Worm (Caenorhabditis elegans) whole organism, early embryonic: ENCODE results near the gene R11D1.1.

Source experiments
- B0310.2 ChIP-seq: sonication (generic microtip); optimal IDR thresholded peaks from 2 replicates; lab custom pipeline; 2016; ENCODE audit warnings: mild to moderate bottlenecking, missing genetic modification characterization, missing compliant biosample characterization
- F13C5.2 ChIP-seq: sonication (generic microtip); optimal IDR thresholded peaks from 2 replicates; lab custom pipeline; 2017; ENCODE audit warnings: mild to moderate bottlenecking, missing genetic modification characterization, inconsistent platforms, missing compliant biosample characterization
- ama-1 ChIP-seq: fragments of 150-350 bp; optimal IDR thresholded peaks from 2 replicates; lab custom pipeline; 2014
- ceh-13 ChIP-seq: fragments of 200-800 bp; sonication (Bioruptor generic); optimal IDR thresholded peaks from 2 replicates; lab custom pipeline; 2018; ENCODE audit warnings: mild to moderate bottlenecking, missing genetic modification characterization, missing compliant biosample characterization
- ets-7 ChIP-seq: sonication (generic microtip); optimal IDR thresholded peaks from 2 replicates; lab custom pipeline; 2016; ENCODE audit warnings: missing genotype, missing genetic modification characterization, missing compliant biosample characterization
- flt-1 ChIP-seq: fragments of 200-800 bp; sonication (Bioruptor generic); IDR thresholded peaks from 2 replicates; pipeline ENCODE4 v1.3.6; 2022; ENCODE audit warnings: missing genetic modification characterization, missing compliant biosample characterization
- pes-1 ChIP-seq: fragments of 200-800 bp; sonication (Bioruptor generic); IDR thresholded peaks from 2 replicates; pipeline ENCODE4 v1.3.6; 2022; ENCODE audit warnings: missing genetic modification reagents, missing genetic modification characterization, missing compliant biosample characterization
- sea-1 ChIP-seq: fragments of 200-800 bp; sonication (Bioruptor generic); conservative IDR thresholded peaks from 2 replicates; pipeline ENCODE4 v1.3.6; 2022; ENCODE audit warnings: missing genetic modification characterization, missing compliant biosample characterization
- tbx-11 ChIP-seq: fragments of 200-800 bp; sonication (Bioruptor generic); IDR thresholded peaks from 2 replicates; pipeline ENCODE4 v1.3.6; 2022; ENCODE audit warnings: missing genetic modification characterization, missing compliant biosample characterization
- tra-4 ChIP-seq: sonication (generic microtip); optimal IDR thresholded peaks from 2 replicates; lab custom pipeline; 2017; ENCODE audit warnings: missing genetic modification characterization, missing compliant biosample characterization

- TF ChIP-seq pes-1 (GFP tag; lab: Robert Waterston, UW) (no peak), tbx-11 (GFP tag; lab: Robert Waterston, UW) (no peak), B0310.2 (tag; lab: Kevin White, UChicago) (no peak), flt-1 (GFP tag; lab: Robert Waterston, UW) (no peak), ama-1 (lab: Kevin White, UChicago) (no peak), ets-7 (no peak), ceh-13 (GFP tag; lab: Kevin White, UChicago) (no peak), sea-1 (GFP tag; lab: Robert Waterston, UW) (no peak), F13C5.2 (tag; lab: Kevin White, UChicago) (no peak), tra-4 (tag; lab: Kevin White, UChicago) (no peak)
Measured at ce11 chrV:12732734-12733133, 28.6 kb downstream of the R11D1.1 start.
